Worm (Caenorhabditis elegans) whole organism, L2 larva: ENCODE data around the gene M110.8.
A peak's percentile ranks its signal among the peaks of the same experiment; 100 is the strongest.

Experiments used
- C34F6.9 ChIP-seq: fragments of 150-350 bp; optimal IDR thresholded peaks from 2 replicates; lab custom pipeline; 2014; ENCODE audit warnings: missing biosample characterization, missing genetic modification characterization
- F13H6.1 ChIP-seq: sonication (generic microtip); optimal IDR thresholded peaks from 2 replicates; lab custom pipeline; 2016; ENCODE audit warnings: missing genetic modification characterization, missing compliant biosample characterization
- R02D3.7 ChIP-seq: fragments of 150-350 bp; optimal IDR thresholded peaks from 2 replicates; lab custom pipeline; 2014; ENCODE audit warnings: missing biosample characterization, missing genetic modification characterization
- Y55F3AM.14 ChIP-seq: fragments of 200-800 bp; sonication (Bioruptor generic); optimal IDR thresholded peaks from 2 replicates; lab custom pipeline; 2018; ENCODE audit warnings: mild to moderate bottlenecking, missing genetic modification characterization, missing compliant biosample characterization
- ZK546.5 ChIP-seq: sonication (generic microtip); optimal IDR thresholded peaks from 2 replicates; lab custom pipeline; 2017; ENCODE audit warnings: missing biosample characterization, missing genetic modification characterization
- alr-1 ChIP-seq: fragments of 150-350 bp; optimal IDR thresholded peaks from 2 replicates; lab custom pipeline; 2014; ENCODE audit warnings: missing biosample characterization, missing genetic modification characterization
- aly-2 ChIP-seq: fragments of 150-350 bp; optimal IDR thresholded peaks from 2 replicates; lab custom pipeline; 2014; ENCODE audit warnings: missing biosample characterization, missing genetic modification characterization
- ama-1 ChIP-seq: fragments of 150-350 bp; optimal IDR thresholded peaks from 2 replicates; lab custom pipeline; 2018; ENCODE audit warnings: inconsistent platforms
- blmp-1 ChIP-seq: sonication (generic microtip); optimal IDR thresholded peaks from 2 replicates; lab custom pipeline; 2017; ENCODE audit warnings: missing genetic modification characterization, mild to moderate bottlenecking, missing compliant biosample characterization, antibody characterized with exemption, moderate library complexity; ENCODE audit not compliant: insufficient read depth
- ceh-16 ChIP-seq: fragments of 150-350 bp; optimal IDR thresholded peaks from 2 replicates; lab custom pipeline; 2014; ENCODE audit warnings: missing biosample characterization, missing genetic modification characterization
- ceh-82 ChIP-seq: fragments of 150-350 bp; optimal IDR thresholded peaks from 2 replicates; lab custom pipeline; 2014; ENCODE audit warnings: missing biosample characterization, missing genetic modification characterization
- crh-2 ChIP-seq: sonication (generic microtip); optimal IDR thresholded peaks from 2 replicates; lab custom pipeline; 2017; ENCODE audit warnings: missing biosample characterization, missing genetic modification characterization
- egl-27 ChIP-seq: sonication (generic microtip); optimal IDR thresholded peaks from 3 replicates; lab custom pipeline; 2017; ENCODE audit warnings: missing biosample characterization, missing genetic modification reagents, missing genetic modification characterization
- elt-1 ChIP-seq: fragments of 150-350 bp; optimal IDR thresholded peaks from 2 replicates; lab custom pipeline; 2014; ENCODE audit warnings: missing biosample characterization, missing genetic modification characterization
- elt-3 ChIP-seq: sonication (generic microtip); optimal IDR thresholded peaks from 2 replicates; lab custom pipeline; 2017; ENCODE audit warnings: missing biosample characterization, missing genetic modification characterization
- fos-1 ChIP-seq: fragments of 150-350 bp; optimal IDR thresholded peaks from 2 replicates; lab custom pipeline; 2014; ENCODE audit warnings: missing biosample characterization, missing genetic modification characterization
- gmeb-1 ChIP-seq: fragments of 150-350 bp; optimal IDR thresholded peaks from 2 replicates; lab custom pipeline; 2014; ENCODE audit warnings: missing biosample characterization, missing genetic modification characterization
- lin-11 ChIP-seq: fragments of 150-350 bp; sonication (generic microtip); optimal IDR thresholded peaks from 2 replicates; lab custom pipeline; 2014; ENCODE audit warnings: missing biosample characterization, missing genetic modification characterization, inconsistent platforms, mixed read lengths
- lin-13 ChIP-seq: fragments of 150-350 bp; optimal IDR thresholded peaks from 2 replicates; lab custom pipeline; 2014; ENCODE audit warnings: missing biosample characterization, missing genetic modification reagents, missing genetic modification characterization
- lin-39 ChIP-seq: fragments of 150-350 bp; optimal IDR thresholded peaks from 2 replicates; lab custom pipeline; 2014; ENCODE audit warnings: missing biosample characterization, missing genetic modification reagents, missing genetic modification characterization
- lsy-2 ChIP-seq, 2 experiments: fragments of 150-350 bp in 1 of 2; sonication (generic microtip) in 1 of 2; optimal IDR thresholded peaks; 2 replicates each; lab custom pipeline; 2014 to 2017; ENCODE audit warnings: missing biosample characterization in 2 of 2, missing genetic modification characterization in 2 of 2
- mab-5 ChIP-seq: fragments of 150-350 bp; optimal IDR thresholded peaks from 2 replicates; lab custom pipeline; 2014; ENCODE audit warnings: missing biosample characterization, missing genetic modification characterization
- mdl-1 ChIP-seq, 2 experiments: fragments of 150-350 bp in 1 of 2; sonication (generic microtip) in 1 of 2; optimal IDR thresholded peaks; 2 replicates each; lab custom pipeline; 2017; ENCODE audit warnings: missing biosample characterization in 2 of 2, missing genetic modification characterization in 2 of 2
- nhr-10 ChIP-seq: sonication (generic microtip); optimal IDR thresholded peaks from 2 replicates; lab custom pipeline; 2017; ENCODE audit warnings: missing biosample characterization, missing genetic modification characterization
- nhr-11 ChIP-seq: fragments of 150-350 bp; optimal IDR thresholded peaks from 2 replicates; lab custom pipeline; 2014; ENCODE audit warnings: missing biosample characterization, missing genetic modification characterization
- nhr-12 ChIP-seq: fragments of 150-350 bp; optimal IDR thresholded peaks from 2 replicates; lab custom pipeline; 2014; ENCODE audit warnings: missing biosample characterization, missing genetic modification characterization
- nhr-129 ChIP-seq: fragments of 150-350 bp; optimal IDR thresholded peaks from 2 replicates; lab custom pipeline; 2014; ENCODE audit warnings: missing biosample characterization, missing genetic modification characterization
- nhr-21 ChIP-seq: fragments of 150-350 bp; optimal IDR thresholded peaks from 2 replicates; lab custom pipeline; 2014; ENCODE audit warnings: missing biosample characterization, missing genetic modification characterization
- nhr-23 ChIP-seq: fragments of 150-350 bp; optimal IDR thresholded peaks from 2 replicates; lab custom pipeline; 2014; ENCODE audit warnings: missing biosample characterization, missing genetic modification reagents, missing genetic modification characterization
- nhr-237 ChIP-seq: fragments of 150-350 bp; optimal IDR thresholded peaks from 2 replicates; lab custom pipeline; 2014; ENCODE audit warnings: missing biosample characterization, missing genetic modification characterization
- nhr-25 ChIP-seq: fragments of 150-350 bp; sonication (generic microtip); optimal IDR thresholded peaks from 3 replicates; lab custom pipeline; 2014; ENCODE audit warnings: missing biosample characterization, missing genetic modification characterization
- nhr-77 ChIP-seq: fragments of 150-350 bp; optimal IDR thresholded peaks from 2 replicates; lab custom pipeline; 2014; ENCODE audit warnings: missing biosample characterization, missing genetic modification characterization
- sem-4 ChIP-seq: fragments of 150-350 bp; optimal IDR thresholded peaks from 2 replicates; lab custom pipeline; 2014; ENCODE audit warnings: missing biosample characterization, missing genetic modification reagents, missing genetic modification characterization
- skn-1 ChIP-seq: sonication (generic microtip); optimal IDR thresholded peaks from 2 replicates; lab custom pipeline; 2017; ENCODE audit warnings: missing biosample characterization, missing genetic modification characterization
- sma-3 ChIP-seq: sonication (generic microtip); optimal IDR thresholded peaks from 2 replicates; lab custom pipeline; 2016; ENCODE audit warnings: missing genetic modification reagents, missing genetic modification characterization, missing compliant biosample characterization
- snpc-4 ChIP-seq: fragments of 150-350 bp; optimal IDR thresholded peaks from 2 replicates; lab custom pipeline; 2014; ENCODE audit warnings: missing biosample characterization, missing genetic modification characterization
- unc-39 ChIP-seq: fragments of 150-350 bp; optimal IDR thresholded peaks from 2 replicates; lab custom pipeline; 2014; ENCODE audit warnings: missing biosample characterization, missing genetic modification characterization
- unc-55 ChIP-seq: fragments of 150-350 bp; sonication (generic microtip); optimal IDR thresholded peaks from 3 replicates; lab custom pipeline; 2014; ENCODE audit warnings: missing biosample characterization, missing genetic modification reagents, missing genetic modification characterization
- unc-62 ChIP-seq: fragments of 150-350 bp; optimal IDR thresholded peaks from 2 replicates; lab custom pipeline; 2014; ENCODE audit warnings: missing biosample characterization, missing genetic modification reagents, missing genetic modification characterization
- ztf-1 ChIP-seq: fragments of 200-800 bp; sonication (Bioruptor generic); conservative IDR thresholded peaks from 2 replicates; pipeline ENCODE4 v1.3.6; 2022; ENCODE audit warnings: missing genetic modification characterization, missing compliant biosample characterization
- ztf-11 ChIP-seq: sonication (generic microtip); optimal IDR thresholded peaks from 2 replicates; lab custom pipeline; 2017; ENCODE audit warnings: missing biosample characterization, missing genetic modification characterization
- ztf-4 ChIP-seq: fragments of 150-350 bp; optimal IDR thresholded peaks from 2 replicates; lab custom pipeline; 2014; ENCODE audit warnings: missing biosample characterization, missing genetic modification characterization

The M110.8 gene

DNA sequence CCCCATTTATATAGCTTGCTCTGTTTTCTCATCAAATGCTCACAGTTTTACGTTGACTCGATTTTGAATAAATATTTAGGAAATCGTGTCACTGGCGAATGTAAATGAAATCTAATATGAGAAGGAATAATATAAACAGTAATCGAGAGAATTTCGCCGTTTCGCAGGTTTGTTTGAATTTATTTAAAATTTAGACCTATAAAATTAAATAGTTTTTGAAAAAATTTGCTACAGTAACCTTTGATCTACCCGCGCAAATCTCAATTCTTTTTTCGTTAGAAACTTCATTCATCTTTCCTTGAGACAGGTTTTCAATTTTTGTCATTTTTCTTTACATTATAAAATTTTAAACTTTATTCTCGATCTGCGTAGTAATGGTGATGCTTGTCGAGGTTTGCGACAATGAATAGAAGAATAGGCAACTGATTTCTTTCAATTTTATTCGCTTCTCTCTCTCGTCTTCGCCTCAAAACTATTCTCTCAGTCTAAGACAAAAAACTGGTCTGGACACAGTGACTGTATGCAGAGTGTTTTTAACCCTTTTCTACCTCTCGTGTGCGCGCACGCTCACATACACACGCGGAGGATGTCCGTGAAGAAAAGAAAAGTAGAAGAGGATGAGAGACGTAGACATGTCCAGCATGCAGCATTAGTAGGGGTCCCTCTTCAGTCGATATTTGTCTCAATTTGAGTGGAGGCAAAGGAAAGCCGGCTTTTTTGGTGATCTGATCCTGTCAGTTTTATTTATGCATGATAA lies 13.1 kb upstream of the M110.8 start, which contains the start of gene dab-1 (continued):
- TF ChIP-seq lin-11 (tag; lab: Kevin White, UChicago) (no peak), lin-39 (tag; lab: Kevin White, UChicago) (no peak), mdl-1 (tag; optimal IDR thresholded peaks at IDR 0.05; lab: Kevin White, UChicago) (peak in 1 of 2 experiments; percentile 29), Y55F3AM.14 (no peak), unc-55 (peak; percentile 28), crh-2 (tag; lab: Kevin White, UChicago) (no peak), ceh-16 (no peak), R02D3.7 (tag; lab: Kevin White, UChicago) (no peak)

DNA sequence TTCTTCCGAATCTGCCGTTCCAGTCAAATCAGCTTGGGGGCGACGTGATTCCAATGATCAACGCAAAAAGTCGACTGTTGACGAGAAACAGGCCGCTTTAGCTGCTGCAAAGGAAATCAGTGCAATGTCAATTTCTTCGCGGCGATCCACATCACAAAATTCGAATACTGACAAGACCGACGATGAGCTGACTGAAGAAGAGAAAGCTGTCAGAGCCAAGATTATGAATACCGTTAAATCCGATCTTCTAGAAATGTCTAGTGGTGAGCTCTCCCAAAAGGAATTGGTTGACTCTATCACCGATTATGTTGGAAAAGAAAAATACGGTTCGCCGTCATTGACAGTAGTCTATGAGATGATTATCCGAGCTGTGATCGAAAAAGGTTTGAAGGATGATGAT lies 10.9 kb upstream of the M110.8 start:
- TF ChIP-seq ztf-1 (no peak), elt-3 (no peak), sem-4 (tag; lab: Kevin White, UChicago) (no peak), lsy-2 (tag; optimal IDR thresholded peaks at IDR 0.05; lab: Kevin White, UChicago) (no peak), sma-3 (no peak), F13H6.1 (tag; lab: Kevin White, UChicago) (no peak), nhr-11 (tag; lab: Kevin White, UChicago) (no peak), unc-55 (no peak), ZK546.5 (tag; lab: Kevin White, UChicago) (no peak), unc-62 (GFP tag; lab: Kevin White, UChicago) (no peak), alr-1 (tag; lab: Kevin White, UChicago) (no peak), C34F6.9 (tag; lab: Kevin White, UChicago) (no peak), egl-27 (tag; lab: Kevin White, UChicago) (no peak), nhr-25 (tag; lab: Kevin White, UChicago) (no peak)
- TF ChIP-seq, all 48 proteins: peak for 0

DNA sequence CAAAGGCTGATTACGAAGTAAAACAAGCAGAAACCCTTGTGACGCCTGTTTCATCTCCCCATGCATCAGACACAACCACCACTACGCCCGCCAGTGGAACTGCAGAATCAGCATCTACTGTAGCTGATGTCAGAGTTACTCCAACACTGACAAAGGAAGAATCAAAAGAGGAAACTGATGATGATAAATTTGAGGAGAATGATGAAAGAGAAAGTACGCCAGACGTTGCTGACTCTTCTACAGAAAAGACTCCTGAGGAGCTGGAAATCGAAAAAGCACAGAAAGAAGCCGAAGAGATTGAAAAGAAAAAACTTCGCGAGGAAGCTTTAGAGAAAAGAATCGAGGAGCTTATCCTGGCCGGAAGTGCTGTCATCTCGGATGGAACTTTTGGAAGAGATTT lies 8.9 kb upstream of the M110.8 start:
- TF ChIP-seq F13H6.1 (tag; lab: Kevin White, UChicago) (no peak), nhr-21 (tag; lab: Kevin White, UChicago) (no peak), unc-39 (tag; lab: Kevin White, UChicago) (no peak), mab-5 (no peak), ztf-4 (tag; lab: Kevin White, UChicago) (no peak), nhr-77 (tag; lab: Kevin White, UChicago) (no peak), Y55F3AM.14 (no peak), mdl-1 (tag; optimal IDR thresholded peaks at IDR 0.05; lab: Kevin White, UChicago) (no peak), ztf-11 (tag; lab: Kevin White, UChicago) (no peak), ceh-82 (tag; lab: Kevin White, UChicago) (no peak), lin-39 (tag; lab: Kevin White, UChicago) (no peak), nhr-12 (tag; lab: Kevin White, UChicago) (no peak), unc-55 (no peak), nhr-25 (tag; lab: Kevin White, UChicago) (no peak), nhr-11 (tag; lab: Kevin White, UChicago) (no peak), lin-13 (no peak), nhr-23 (no peak)

DNA sequence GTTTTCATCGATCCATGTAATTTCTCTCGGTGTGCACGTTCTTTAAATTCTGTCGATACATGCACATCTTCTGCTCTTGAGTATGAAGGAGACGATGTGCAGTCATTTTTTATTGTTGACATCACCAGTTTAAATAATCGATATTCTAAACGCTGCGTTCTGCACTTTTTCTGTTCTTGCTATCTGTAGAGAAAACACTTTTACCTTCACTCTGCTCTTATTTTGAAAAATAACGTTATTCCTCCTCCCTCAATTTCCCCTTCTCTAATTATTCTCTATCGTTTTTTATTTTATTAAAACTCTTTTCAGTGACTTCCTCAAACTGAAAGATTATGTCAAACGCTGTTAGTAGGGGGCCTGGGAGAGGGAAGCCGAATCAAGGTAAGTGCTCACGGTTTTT lies 7.5 kb upstream of the M110.8 start, which contains the start of gene ifg-1:
Gene ifg-1 (plus strand): TSS at position 301 of the 400 bp plus-strand sequence.
- TF ChIP-seq sma-3 (no peak), nhr-237 (tag; lab: Kevin White, UChicago) (no peak), nhr-25 (tag; lab: Kevin White, UChicago) (no peak), nhr-10 (no peak), lin-11 (tag; lab: Kevin White, UChicago) (no peak), mab-5 (no peak), lsy-2 (tag; optimal IDR thresholded peaks at IDR 0.05; lab: Kevin White, UChicago) (no peak), ceh-82 (tag; lab: Kevin White, UChicago) (no peak), unc-39 (tag; lab: Kevin White, UChicago) (no peak)

DNA sequence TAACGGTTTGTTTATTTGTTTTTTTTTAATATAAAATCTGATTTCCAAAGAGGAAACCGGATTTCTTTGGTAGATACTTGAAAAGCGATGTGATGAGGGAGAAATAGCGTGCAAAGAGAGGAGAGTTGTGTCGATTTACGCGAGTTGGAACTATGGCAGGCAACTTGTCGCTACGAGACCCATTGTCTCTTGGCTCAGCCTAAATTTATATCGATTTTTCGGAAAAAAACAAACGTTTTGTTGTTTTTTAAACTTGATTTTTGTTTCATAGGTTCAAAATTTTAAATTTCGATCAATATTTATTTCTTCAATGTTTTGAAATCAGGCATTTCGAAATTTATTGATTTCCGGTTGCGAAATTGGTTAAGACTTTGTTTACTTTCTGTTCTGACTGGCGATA lies 7.1 kb upstream of the M110.8 start, which contains the start of gene M110.3:
Gene M110.3 (minus strand): TSS at position 184 of the 400 bp plus-strand sequence.
- TF ChIP-seq nhr-21 (tag; lab: Kevin White, UChicago), result no peak
- TF ChIP-seq ZK546.5 (tag; lab: Kevin White, UChicago), result no peak
- TF ChIP-seq nhr-129 (tag; lab: Kevin White, UChicago), result peak; percentile 56
- no peak for TF ChIP-seq aly-2 (tag; lab: Kevin White, UChicago)
- no peak for TF ChIP-seq elt-3
- TF ChIP-seq snpc-4, result no peak
- peak; percentile 51 for TF ChIP-seq crh-2 (tag; lab: Kevin White, UChicago)
- no peak for TF ChIP-seq lin-13
- TF ChIP-seq gmeb-1 (tag; lab: Kevin White, UChicago), result peak; percentile 51
- TF ChIP-seq lin-39 (tag; lab: Kevin White, UChicago), result no peak
- no peak for TF ChIP-seq sma-3
- no peak for TF ChIP-seq ztf-1
- peak; percentile 25 for TF ChIP-seq nhr-25 (tag; lab: Kevin White, UChicago)
- no peak for TF ChIP-seq fos-1 (tag; lab: Kevin White, UChicago)
- peak; percentile 75 for TF ChIP-seq R02D3.7 (tag; lab: Kevin White, UChicago)
- no peak for TF ChIP-seq elt-1 (tag; lab: Kevin White, UChicago)
- TF ChIP-seq skn-1 (tag; lab: Kevin White, UChicago), result no peak
- no peak for TF ChIP-seq ceh-16
- TF ChIP-seq unc-39 (tag; lab: Kevin White, UChicago), result no peak
- no peak for TF ChIP-seq ama-1 (lab: Kevin White, UChicago)
- no peak for TF ChIP-seq nhr-10
- TF ChIP-seq Y55F3AM.14, result no peak
- TF ChIP-seq blmp-1, result no peak
- no peak for TF ChIP-seq nhr-77 (tag; lab: Kevin White, UChicago)
